Worm (Caenorhabditis elegans) whole organism, midembryonic: ENCODE measurements around the gene rad-51.

Experiments
- flt-1 ChIP-seq: fragments of 200-800 bp; sonication (Bioruptor generic); IDR thresholded peaks from 2 replicates; pipeline ENCODE4 v1.3.6; 2022; ENCODE audit warnings: missing genetic modification characterization, missing compliant biosample characterization
- klf-2 ChIP-seq: fragments of 200-800 bp; sonication (Bioruptor generic); conservative IDR thresholded peaks from 2 replicates; pipeline ENCODE4 v1.3.6; 2022; ENCODE audit warnings: missing genetic modification reagents, missing genetic modification characterization, missing compliant biosample characterization
- med-1 ChIP-seq: sonication (generic microtip); optimal IDR thresholded peaks from 2 replicates; lab custom pipeline; 2017; ENCODE audit warnings: missing genetic modification characterization, mild to moderate bottlenecking, missing compliant biosample characterization, antibody characterized with exemption, missing genetic modification reagents; ENCODE audit not compliant: insufficient read depth
- tab-1 ChIP-seq: fragments of 200-800 bp; sonication (Bioruptor generic); IDR thresholded peaks from 2 replicates; pipeline ENCODE4 v1.3.6; 2022; ENCODE audit warnings: missing genetic modification characterization, missing compliant biosample characterization
- ztf-23 ChIP-seq: fragments of 200-800 bp; sonication (Bioruptor generic); IDR thresholded peaks from 2 replicates; pipeline ENCODE4 v1.3.6; 2022; ENCODE audit warnings: missing genetic modification reagents, missing genetic modification characterization, missing compliant biosample characterization
- ztf-29 ChIP-seq: fragments of 200-800 bp; sonication (Bioruptor generic); IDR thresholded peaks from 2 replicates; pipeline ENCODE4 v1.3.6; 2022; ENCODE audit warnings: missing genetic modification reagents, missing genetic modification characterization, missing compliant biosample characterization

ce11 chrIV:10318199-10318598 is 34.2 kb upstream of the rad-51 start, which contains the start of gene R09E10.2:
- no peak for TF ChIP-seq flt-1
- no peak for TF ChIP-seq ztf-23
- no peak for TF ChIP-seq ztf-29 (GFP tag; lab: Robert Waterston, UW)
- no peak for TF ChIP-seq tab-1 (GFP tag; lab: Robert Waterston, UW)
- no peak for TF ChIP-seq klf-2 (GFP tag; lab: Robert Waterston, UW)
- no peak for TF ChIP-seq med-1
